Fruit fly (Drosophila melanogaster) whole organism, larva: ENCODE results near the gene ogre.

Experiments used
- noc ChIP-seq: fragments of 200-800 bp; sonication (Bioruptor generic); optimal IDR thresholded peaks from 3 replicates; lab custom pipeline; 2019; ENCODE audit warnings: missing biosample characterization, mild to moderate bottlenecking, missing genetic modification characterization, moderate library complexity

The ogre gene

DNA sequence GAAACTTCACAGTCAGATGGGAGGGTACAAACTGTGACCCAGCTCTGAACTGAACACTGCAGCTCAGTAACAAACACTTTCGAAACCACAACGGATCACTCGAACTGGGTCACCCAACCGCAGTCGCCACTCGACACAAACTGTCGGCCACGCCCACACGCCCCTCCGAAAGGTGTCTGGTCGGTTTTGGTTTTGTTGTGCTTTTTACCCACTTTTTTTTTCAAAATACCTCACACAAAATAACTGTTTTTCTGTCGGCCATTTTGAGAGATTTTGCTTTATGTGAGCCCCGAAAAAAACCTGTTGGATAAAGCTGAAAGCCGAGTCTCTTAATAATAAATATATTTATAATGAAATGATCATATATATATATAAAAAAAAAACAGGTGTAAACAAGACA, at the start of gene ogre:
Gene ogre, minus strand, starts transcription at position 33 of the 400 bp plus-strand sequence.
- no peak for TF ChIP-seq noc

dm6 chrX:7040205-7040866, 49.2 kb upstream of the ogre start, which contains the start of gene CG14427:
CG14427 (plus strand) TSS chrX:7040603.
- no peak for TF ChIP-seq noc

- TF ChIP-seq noc = no peak
These were observed 45.9 kb upstream of the ogre start for dm6 chrX:7037061-7037460.

dm6 chrX:7034892-7035291, 43.8 kb upstream of the ogre start:
- no peak for TF ChIP-seq noc

dm6 chrX:7014931-7015428, 23.9 kb upstream of the ogre start:
- TF ChIP-seq noc = no peak

- TF ChIP-seq noc = peak; percentile 75
These were observed 22.4 kb upstream of the ogre start, which contains the start of the genes CG3032 and CG4593 for dm6 chrX:7013320-7014214. CG3032 (minus strand) TSS chrX:7013881. CG4593 (plus strand) TSS chrX:7013887.

DNA sequence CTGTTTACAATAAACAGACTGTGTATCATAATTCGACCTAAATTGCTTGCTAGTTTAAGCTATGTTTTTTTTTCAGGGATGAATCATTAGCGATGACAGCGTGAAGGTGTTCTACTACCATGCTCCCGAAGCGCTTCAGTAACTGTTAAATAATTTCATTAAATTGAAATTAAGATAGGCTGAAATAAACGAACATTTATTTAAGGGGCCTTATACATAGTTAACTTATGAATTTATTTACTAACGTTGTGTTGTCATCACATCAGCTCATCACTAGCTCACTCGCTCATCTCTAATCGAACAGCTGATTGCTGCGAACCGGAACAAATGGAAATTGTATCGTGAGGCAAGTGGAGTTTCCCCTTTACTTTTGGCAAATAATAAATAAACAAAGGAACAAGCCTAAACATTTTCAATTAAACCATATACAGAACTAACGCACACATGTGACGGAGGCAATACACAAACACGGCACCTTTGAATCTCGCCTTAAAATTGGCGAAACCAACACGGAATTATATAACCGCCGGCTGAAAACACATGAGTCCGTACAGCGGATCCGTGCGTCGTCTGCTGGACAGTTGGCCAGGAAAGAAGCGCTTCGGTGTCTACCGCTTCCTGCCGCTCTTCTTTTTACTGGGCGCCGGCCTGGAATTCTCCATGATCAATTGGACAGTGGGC, 20.1 kb upstream of the ogre start, which contains the start of the genes cm, sloth1 and sloth2:
Gene cm, minus strand, starts transcription at position 83 of the 681 bp plus-strand sequence.
Gene sloth1, plus strand, starts transcription at position 295 of the 681 bp plus-strand sequence.
Gene sloth2, plus strand, starts transcription at position 295 of the 681 bp plus-strand sequence.
- peak; percentile 85 for TF ChIP-seq noc

- TF ChIP-seq noc = no peak
These were observed 17.3 kb upstream of the ogre start for dm6 chrX:7008102-7009087.

DNA sequence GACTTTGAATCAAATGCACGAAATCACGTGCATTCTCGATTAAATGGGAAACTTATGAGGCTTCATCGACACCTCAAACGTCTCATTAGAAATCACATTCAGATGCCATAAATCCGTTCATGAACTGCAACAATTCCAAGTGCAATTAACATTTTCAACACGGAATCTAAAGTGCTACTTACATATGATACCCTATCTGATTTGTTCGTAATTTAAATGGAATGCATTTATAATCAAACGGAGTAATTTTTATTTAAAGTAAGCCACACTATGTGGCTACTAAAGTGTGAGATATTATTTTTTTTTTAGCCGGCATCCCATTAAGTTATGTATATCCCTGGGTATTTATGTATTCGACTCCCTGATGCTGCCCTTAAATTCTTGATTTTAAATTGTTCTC, 16.6 kb upstream of the ogre start:
- TF ChIP-seq noc = no peak

DNA sequence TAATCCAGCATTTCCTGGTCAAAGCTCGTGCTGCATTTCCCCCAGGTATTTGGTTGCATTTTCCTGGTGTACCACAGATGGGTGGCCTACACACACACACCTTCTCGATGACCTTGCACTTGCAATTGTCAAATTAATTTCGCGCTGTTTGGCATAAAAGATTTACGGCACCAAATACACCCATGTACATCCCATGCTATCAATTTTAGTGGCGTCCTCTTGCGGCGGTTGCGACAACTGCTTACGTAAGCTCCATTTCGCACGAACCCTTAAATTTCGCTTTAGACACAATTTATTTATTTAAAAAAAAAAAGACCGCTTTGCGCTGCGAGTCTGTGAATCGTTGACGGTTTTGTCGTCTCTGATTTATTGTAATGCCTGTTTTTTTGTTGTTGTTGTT, 14.3 kb upstream of the ogre start:
- TF ChIP-seq noc = no peak

dm6 chrX:7004101-7004700, 13.1 kb upstream of the ogre start:
- TF ChIP-seq noc = no peak

dm6 chrX:7001135-7001769, 10.1 kb upstream of the ogre start:
- TF ChIP-seq noc = peak; percentile 27

DNA sequence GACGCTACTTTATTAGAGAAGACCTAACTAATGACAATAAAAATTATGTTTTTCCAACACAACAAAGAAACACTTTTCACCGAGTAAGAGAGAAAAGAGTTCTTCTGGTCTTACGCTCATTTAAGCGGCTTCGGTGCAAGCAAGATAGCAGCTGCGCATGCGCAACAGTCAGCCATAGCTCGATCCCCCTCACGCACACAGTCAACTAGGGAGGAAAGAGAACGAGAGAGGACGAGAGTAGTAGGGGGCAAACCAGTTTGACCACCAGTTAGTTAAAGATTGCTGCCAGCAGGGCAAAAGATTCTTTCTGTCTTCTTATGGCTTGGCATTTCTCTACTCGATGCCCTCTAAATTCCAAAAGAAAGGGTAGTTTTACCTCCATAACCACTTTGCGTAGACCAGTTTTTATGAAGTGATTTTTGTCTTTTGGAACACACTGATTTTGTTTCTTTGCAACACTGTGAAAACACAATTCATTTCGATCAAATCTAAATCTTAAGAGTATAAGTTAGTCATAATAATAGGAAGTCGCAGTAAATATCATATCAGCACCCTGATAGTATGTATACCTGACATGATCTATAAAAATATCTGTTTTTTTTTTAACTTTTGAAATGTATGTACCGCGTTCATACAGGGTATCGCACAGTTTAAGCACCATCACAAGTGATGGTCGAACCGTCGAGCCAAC, 9.5 kb upstream of the ogre start:
- TF ChIP-seq noc = peak; percentile 54

DNA sequence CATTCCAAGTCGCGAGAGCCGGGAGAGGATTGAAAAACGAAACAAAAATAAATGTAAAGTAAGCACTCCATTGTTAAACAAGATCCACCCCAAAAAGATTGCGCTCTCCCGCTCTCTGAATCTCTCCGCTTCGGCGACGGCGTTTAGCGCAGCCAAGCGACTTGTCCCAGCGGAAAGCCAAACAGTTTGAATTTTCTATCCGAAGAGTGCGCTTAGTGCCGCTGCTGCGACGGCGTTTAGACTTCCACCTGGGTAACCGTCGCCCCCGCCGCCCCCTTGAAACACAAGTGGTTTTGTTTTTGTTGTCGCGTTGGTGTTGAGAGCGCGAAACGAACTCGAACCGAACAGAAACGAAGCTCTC, 7.4 kb upstream of the ogre start, which contains the start of gene Inx2:
Gene Inx2, plus strand, starts transcription at position 181 of the 361 bp plus-strand sequence.
- peak; percentile 67 for TF ChIP-seq noc
